Worm (Caenorhabditis elegans): ENCODE results near the gene fbxc-18.
"Not testable (repeated sequence)": the region's sequence is repeated elsewhere in the genome, so short reads cannot be mapped to it uniquely, and the experiment has no call there.

Gene fbxc-18

DNA sequence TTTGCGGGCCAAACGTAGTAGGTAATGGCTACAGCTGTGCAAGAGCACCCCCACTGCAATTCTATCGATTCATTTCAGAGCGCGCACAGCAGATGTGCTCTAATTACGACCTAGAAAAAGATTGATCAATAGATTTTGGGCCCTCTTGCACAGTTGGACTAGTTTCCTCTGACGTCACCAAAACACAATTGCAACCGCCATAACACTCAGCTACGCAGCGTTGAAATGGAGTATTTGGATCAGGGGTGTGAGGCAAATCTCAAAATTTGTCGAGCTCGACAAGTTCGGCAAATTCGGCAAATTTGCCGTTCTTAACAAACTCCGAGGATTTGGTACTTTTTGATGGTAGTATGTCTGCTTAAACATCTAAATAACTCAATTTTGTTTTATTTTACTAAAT lies at the start of gene fbxc-18:
fbxc-18 (minus strand) TSS at position 101 of the 400 bp plus-strand sequence.
- TF ChIP-seq nhr-48 (tag; optimal IDR thresholded peaks at IDR 0.05); D1046.2 (GFP tag; IDR thresholded peaks at IDR 0.05); F49E8.2 (tag; optimal IDR thresholded peaks at IDR 0.05; ENCODE audit: borderline replicate concordance): not testable (repeated sequence)

DNA sequence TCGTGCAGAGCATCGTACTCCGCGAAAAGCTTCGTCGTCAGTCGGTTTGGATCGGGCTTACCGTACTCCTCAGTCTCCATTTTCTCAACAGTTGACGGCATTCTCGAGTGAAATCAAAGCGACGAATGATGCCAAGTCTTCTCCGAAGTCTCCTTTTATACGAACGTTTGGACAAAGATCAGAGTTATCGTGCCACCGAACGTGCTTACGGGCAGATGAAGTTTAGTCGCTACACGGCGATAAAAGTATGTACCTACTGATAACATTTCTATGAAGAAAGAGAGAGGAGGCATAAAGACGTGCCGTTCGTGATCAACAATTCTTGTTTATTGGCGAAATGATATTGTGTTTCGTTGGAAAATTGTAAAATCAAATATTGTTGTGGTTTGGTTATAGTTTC lies 39.5 kb upstream of the fbxc-18 start, which contains the start of gene F45D11.14:
F45D11.14 (minus strand) TSS at position 101 of the 400 bp plus-strand sequence.
- TF ChIP-seq nhr-48 (tag; optimal IDR thresholded peaks at IDR 0.05); ctbp-1 (GFP tag; IDR thresholded peaks at IDR 0.05); fos-1 (tag; optimal IDR thresholded peaks at IDR 0.05): not testable (repeated sequence)

DNA sequence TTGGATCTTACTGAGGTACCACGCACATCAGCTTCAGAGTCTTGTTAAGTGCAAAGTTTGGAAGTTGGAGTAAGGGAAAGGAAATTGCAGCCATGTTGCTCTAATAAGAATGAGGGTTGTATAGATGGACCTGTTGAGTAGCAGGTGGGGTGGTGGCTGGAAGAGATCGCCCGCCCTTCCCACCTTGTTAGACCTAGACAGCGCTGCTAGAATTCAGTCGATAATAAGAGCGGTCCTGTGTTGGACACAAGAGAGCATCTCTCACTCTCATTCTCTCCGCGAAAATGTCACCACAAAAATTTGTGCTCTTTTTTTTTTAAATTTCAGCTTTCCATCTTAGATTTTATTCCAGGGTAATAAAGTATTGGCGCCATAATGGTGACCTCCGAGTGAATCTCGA lies 34.5 kb upstream of the fbxc-18 start, which contains the start of the genes fbxb-30 and F45D11.5:
fbxb-30 (minus strand) TSS at position 101 of the 400 bp plus-strand sequence.
F45D11.5 (plus strand) TSS at position 352 of the 400 bp plus-strand sequence.
- no peak for TF ChIP-seq lin-1 (GFP tag; IDR thresholded peaks at IDR 0.05)

DNA sequence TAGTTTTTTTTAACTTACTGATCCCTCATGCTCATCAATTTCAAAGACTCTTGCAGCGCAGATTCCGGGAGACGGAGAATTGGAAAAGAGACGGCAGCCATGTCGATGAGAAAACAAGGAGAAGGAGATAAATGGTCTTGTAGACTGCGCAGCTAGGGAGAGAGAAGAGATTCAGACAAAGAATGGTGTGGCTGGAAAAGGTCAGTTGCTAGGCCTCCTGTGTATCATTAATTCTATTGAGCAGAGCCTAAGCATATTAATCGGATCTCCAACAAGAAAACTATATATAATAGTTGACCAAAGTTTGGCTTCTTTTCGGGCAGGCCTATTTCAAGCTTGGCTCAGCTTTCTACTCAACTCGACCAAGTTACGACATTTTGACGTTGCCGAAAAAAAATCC lies 32.6 kb upstream of the fbxc-18 start, which contains the start of gene fbxb-29:
fbxb-29 (minus strand) TSS at position 101 of the 400 bp plus-strand sequence.
- no peak for TF ChIP-seq Y75B8A.6 (GFP tag; IDR thresholded peaks at IDR 0.05)

DNA sequence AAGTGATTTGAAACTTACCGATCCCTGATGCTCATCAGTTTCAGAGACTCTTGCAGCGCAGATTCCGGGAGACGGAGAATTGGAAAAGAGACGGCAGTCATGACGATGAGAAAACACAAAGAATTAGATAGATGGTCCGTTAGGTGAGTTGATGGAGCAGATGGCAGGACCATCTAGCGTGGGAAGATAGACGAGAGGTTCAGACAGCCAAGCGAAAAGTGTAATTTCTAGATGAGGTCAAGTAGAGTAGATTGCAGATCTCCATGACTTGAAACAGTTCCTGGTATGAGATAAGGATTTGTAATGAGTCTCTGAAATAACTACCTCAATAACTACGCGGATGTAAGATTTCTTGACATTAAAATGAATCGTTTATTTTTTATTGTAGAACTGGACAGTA lies 29.2 kb upstream of the fbxc-18 start, which contains the start of gene F45D11.11:
F45D11.11 (minus strand) TSS at position 101 of the 400 bp plus-strand sequence.
- TF ChIP-seq mxl-2 (GFP tag; conservative IDR thresholded peaks at IDR 0.05); jun-1 (tag; optimal IDR thresholded peaks at IDR 0.05); F26F4.8 (GFP tag; conservative IDR thresholded peaks at IDR 0.05): not testable (repeated sequence)

DNA sequence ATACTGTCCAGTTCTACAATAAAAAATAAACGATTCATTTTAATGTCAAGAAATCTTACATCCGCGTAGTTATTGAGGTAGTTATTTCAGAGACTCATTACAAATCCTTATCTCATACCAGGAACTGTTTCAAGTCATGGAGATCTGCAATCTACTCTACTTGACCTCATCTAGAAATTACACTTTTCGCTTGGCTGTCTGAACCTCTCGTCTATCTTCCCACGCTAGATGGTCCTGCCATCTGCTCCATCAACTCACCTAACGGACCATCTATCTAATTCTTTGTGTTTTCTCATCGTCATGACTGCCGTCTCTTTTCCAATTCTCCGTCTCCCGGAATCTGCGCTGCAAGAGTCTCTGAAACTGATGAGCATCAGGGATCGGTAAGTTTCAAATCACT lies 27.4 kb upstream of the fbxc-18 start, which contains the start of gene F45D11.7:
F45D11.7 (plus strand) TSS at position 301 of the 400 bp plus-strand sequence.
- TF ChIP-seq dmd-6 (GFP tag; IDR thresholded peaks at IDR 0.05); nhr-48 (tag; optimal IDR thresholded peaks at IDR 0.05); dmd-9 (GFP tag; IDR thresholded peaks at IDR 0.05): not testable (repeated sequence)

DNA sequence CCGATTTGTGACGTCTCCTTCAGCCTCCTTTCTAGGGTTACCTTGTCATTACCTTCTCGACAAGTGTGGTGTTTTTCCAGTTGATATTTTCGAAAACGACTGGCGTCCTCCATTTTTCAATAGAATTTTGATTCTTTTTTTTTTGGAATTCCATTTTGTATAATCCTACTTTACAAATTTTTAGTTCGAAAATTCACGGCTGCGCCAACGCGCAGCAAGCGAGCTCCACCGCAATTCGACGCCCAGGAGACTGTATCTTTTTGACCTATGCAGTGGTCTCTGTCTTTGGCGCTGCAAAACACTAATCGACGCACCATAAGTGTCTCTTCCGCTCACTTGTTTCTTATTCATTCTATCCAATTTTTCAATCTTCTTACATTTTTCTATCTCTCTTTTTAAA lies 24.4 kb upstream of the fbxc-18 start, which contains the start of gene fbxc-42:
fbxc-42 (plus strand) TSS at position 301 of the 400 bp plus-strand sequence.
- TF ChIP-seq zip-2 (tag; optimal IDR thresholded peaks at IDR 0.05): no peak
- TF ChIP-seq ZK546.5 (tag; optimal IDR thresholded peaks at IDR 0.05): no peak
- TF ChIP-seq attf-4 (tag; optimal IDR thresholded peaks at IDR 0.05): no peak
- no peak for TF ChIP-seq F26F4.8 (GFP tag; conservative IDR thresholded peaks at IDR 0.05)
- no peak for TF ChIP-seq unc-62 (GFP tag; optimal IDR thresholded peaks at IDR 0.05 in 1 of 2)
- TF ChIP-seq unc-62 (tag; optimal IDR thresholded peaks at IDR 0.05): no peak
- TF ChIP-seq nhr-11 (tag; optimal IDR thresholded peaks at IDR 0.05): no peak
- no peak for TF ChIP-seq T20F7.1 (GFP tag; optimal IDR thresholded peaks at IDR 0.05)
- no peak for TF ChIP-seq lin-38 (GFP tag; IDR thresholded peaks at IDR 0.05)
- no peak for TF ChIP-seq rbr-2 (tag; optimal IDR thresholded peaks at IDR 0.05)
- no peak for TF ChIP-seq pha-4 (GFP tag; IDR thresholded peaks at IDR 0.05)
- no peak for TF ChIP-seq pha-4 (tag; optimal IDR thresholded peaks at IDR 0.05)
- no peak for TF ChIP-seq zip-11 (GFP tag; IDR thresholded peaks at IDR 0.05)
- TF ChIP-seq F49E8.2 (tag; optimal IDR thresholded peaks at IDR 0.05; ENCODE audit: borderline replicate concordance): no peak
- TF ChIP-seq lin-29 (GFP tag; IDR thresholded peaks at IDR 0.05): no peak
- TF ChIP-seq ZK337.2 (GFP tag; IDR thresholded peaks at IDR 0.05): no peak
- TF ChIP-seq Y105C5A.15 (GFP tag; IDR thresholded peaks at IDR 0.05): no peak

- TF ChIP-seq unc-130 (GFP tag; optimal IDR thresholded peaks at IDR 0.05) (no peak), dpl-1 (GFP tag; optimal IDR thresholded peaks at IDR 0.05) (no peak), attf-4 (tag; optimal IDR thresholded peaks at IDR 0.05) (no peak), egl-43 (GFP tag; IDR thresholded peaks at IDR 0.05) (no peak), lsy-2 (tag; optimal IDR thresholded peaks at IDR 0.05) (no peak), ceh-32 (tag; optimal IDR thresholded peaks at IDR 0.05; ENCODE audit: poor library complexity) (no peak), ZK546.5 (tag; optimal IDR thresholded peaks at IDR 0.05) (no peak), ceh-82 (tag; optimal IDR thresholded peaks at IDR 0.05) (no peak), aly-2 (tag; optimal IDR thresholded peaks at IDR 0.05) (no peak), egl-27 (tag; optimal IDR thresholded peaks at IDR 0.05) (no peak), nhr-6 (tag; optimal IDR thresholded peaks at IDR 0.05) (no peak), lir-3 (tag; optimal IDR thresholded peaks at IDR 0.05) (no peak), gei-8 (GFP tag; optimal IDR thresholded peaks at IDR 0.05) (no peak), lin-38 (GFP tag; IDR thresholded peaks at IDR 0.05) (no peak)
These were observed 21.6 kb upstream of the fbxc-18 start, which contains the start of gene fbxc-39 for ce11 chrII:988437-988836. fbxc-39 (plus strand) TSS chrII:988737.
